Fruit fly (Drosophila melanogaster): Measurements from ENCODE around the gene Cpr64Aa.

Cpr64Aa gene

DNA sequence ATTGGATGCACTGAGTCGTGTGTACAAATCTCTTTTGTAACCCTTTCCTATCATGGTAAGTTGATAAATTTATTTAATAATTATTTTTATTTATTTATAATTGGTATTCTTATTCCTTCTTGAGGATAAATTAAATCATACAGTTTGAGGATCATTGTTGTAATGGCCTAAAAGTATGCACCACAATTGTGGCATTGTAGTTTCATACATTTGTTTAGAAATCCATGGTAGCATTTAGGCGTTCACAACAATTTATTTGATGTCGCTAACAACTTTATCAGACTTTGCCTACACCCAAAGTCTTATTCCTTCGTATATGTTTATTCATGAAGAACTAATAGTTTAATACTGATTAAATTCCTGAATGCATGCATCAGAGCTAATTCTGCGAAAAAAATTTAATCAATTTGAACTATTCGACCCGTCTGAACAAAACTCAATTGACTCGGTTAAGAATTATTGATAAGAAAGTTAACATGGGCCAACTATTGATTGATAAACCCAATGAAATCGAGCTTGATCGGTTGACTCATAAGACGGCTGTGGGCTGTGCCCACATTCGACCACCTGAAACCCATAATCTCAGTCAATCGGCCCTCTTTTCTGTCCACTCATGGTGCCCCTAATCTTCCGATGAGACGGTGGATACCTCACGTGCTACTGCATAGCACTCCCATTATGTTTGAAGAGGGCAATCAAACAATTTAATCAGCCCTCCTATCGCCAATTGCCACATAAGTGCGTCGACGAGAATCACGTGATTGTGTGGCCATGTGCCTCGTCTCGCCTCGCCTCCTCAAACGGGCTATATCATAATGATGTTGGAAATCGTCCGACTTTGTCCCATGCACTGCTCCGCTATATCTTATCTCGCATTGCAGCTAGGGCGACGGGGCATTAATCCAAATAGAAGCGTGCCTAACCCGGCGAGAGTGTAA, 10.6 kb upstream of the Cpr64Aa start (continued):
- TF ChIP-seq CG3995 (GFP tag; optimal IDR thresholded peaks at IDR 0.05) (no peak), CG11456 (GFP tag; IDR thresholded peaks at IDR 0.05) (no peak), lab (GFP tag; optimal IDR thresholded peaks at IDR 0.05) (peak; percentile 32), chinmo (GFP tag; IDR thresholded peaks at IDR 0.05; ENCODE audit: partially characterized antibody) (0 out of 4 replicates have a peak, but pooled peaks have one; percentile 67), bigmax (GFP tag; optimal IDR thresholded peaks at IDR 0.05) (no peak), CG9437 (GFP tag; optimal IDR thresholded peaks at IDR 0.05) (no peak), sna (GFP tag; IDR thresholded peaks at IDR 0.05; ENCODE audit: partially characterized antibody) (no peak), jigr1 (GFP tag; IDR thresholded peaks at IDR 0.05) (no peak), CG7987 (GFP tag; optimal IDR thresholded peaks at IDR 0.05) (peak; percentile 92), CG9932 (GFP tag; IDR thresholded peaks at IDR 0.05) (no peak), CG4328 (GFP tag; optimal IDR thresholded peaks at IDR 0.05) (no peak), wek (GFP tag; optimal IDR thresholded peaks at IDR 0.05) (no peak), org-1 (GFP tag; optimal IDR thresholded peaks at IDR 0.05) (peak; percentile 39), Sin3A (optimal IDR thresholded peaks at IDR 0.05) (no peak), crol (GFP tag; IDR thresholded peaks at IDR 0.05) (peak; percentile 60), esg (GFP tag; conservative IDR thresholded peaks at IDR 0.05) (no peak), Sry-δ (GFP tag; optimal IDR thresholded peaks at IDR 0.05) (no peak), CG34376 (GFP tag; optimal IDR thresholded peaks at IDR 0.05) (peak; percentile 88), Eip74EF (GFP tag; optimal IDR thresholded peaks at IDR 0.05) (no peak), Ets65A (GFP tag) (no peak), CG17361 (GFP tag; IDR thresholded peaks at IDR 0.05) (no peak), tin (GFP tag; optimal IDR thresholded peaks at IDR 0.05) (no peak), Med (GFP tag) (peak; percentile 23), CG2875 (GFP tag; optimal IDR thresholded peaks at IDR 0.05) (peak; percentile 30), ftz-f1 (GFP tag; optimal IDR thresholded peaks at IDR 0.05) (peak; percentile 10), da (GFP tag; optimal IDR thresholded peaks at IDR 0.05) (no peak), Hey (tag; optimal IDR thresholded peaks at IDR 0.05) (peak; percentile 70), tgo (GFP tag; IDR thresholded peaks at IDR 0.05) (no peak), CG12391 (tag; optimal IDR thresholded peaks at IDR 0.05) (no peak), Nf-YA (GFP tag; IDR thresholded peaks at IDR 0.05) (no peak), HLHmδ (GFP tag; optimal IDR thresholded peaks at IDR 0.05) (peak; percentile 18), Gug (GFP tag; IDR thresholded peaks at IDR 0.05) (no peak), CG6813 (GFP tag; optimal IDR thresholded peaks at IDR 0.05) (peak; percentile 22), CG12744 (GFP tag; optimal IDR thresholded peaks at IDR 0.05) (no peak), Deaf1 (tag; optimal IDR thresholded peaks at IDR 0.05) (peak; percentile 7), CG15514 (GFP tag; optimal IDR thresholded peaks at IDR 0.05) (no peak), hbn (GFP tag; IDR thresholded peaks at IDR 0.05; ENCODE audit: partially characterized antibody) (no peak), Atf3 (GFP tag; optimal IDR thresholded peaks at IDR 0.05) (no peak), MESR4 (GFP tag; optimal IDR thresholded peaks at IDR 0.05) (no peak), ci (GFP tag; IDR thresholded peaks at IDR 0.05) (peak; percentile 37; the same call in 1 of the 3 replicates), kni (GFP tag; optimal IDR thresholded peaks at IDR 0.05) (no peak), CG8924 (tag; optimal IDR thresholded peaks at IDR 0.05) (no peak), vvl (GFP tag; IDR thresholded peaks at IDR 0.05) (peak; percentile 15; the same call in 1 of the 2 replicates), Pdp1 (GFP tag; optimal IDR thresholded peaks at IDR 0.05) (peak in 1 of 2 experiments; percentile 35), Xrp1 (GFP tag; IDR thresholded peaks at IDR 0.05) (no peak), NFAT (GFP tag; IDR thresholded peaks at IDR 0.05) (no peak), CG15011 (GFP tag; optimal IDR thresholded peaks at IDR 0.05) (no peak), vnd (GFP tag; IDR thresholded peaks at IDR 0.05; ENCODE audit: partially characterized antibody) (peak; percentile 67)

Data from whole organism, embryonic.